Comparison of ENCODE assay signal across 1 worm cellular context in genomic region chrIV:1108030-1108429, ce11.
A peak's percentile ranks its signal among the peaks of the same experiment; 100 is the strongest.
TF ChIP-seq lines count a peak whose summit lies in the region.

No protein-coding gene starts in this region.

TF ChIP-seq in whole organism, L1 larva, 84 proteins besides CTCF, POLR2A, EP300 and RAD21 (continued from another document):
- no peak for TF ChIP-seq vab-15 (tag; optimal IDR thresholded peaks at IDR 0.05; lab: Kevin White, UChicago)
- TF ChIP-seq tbx-2 (tag; optimal IDR thresholded peaks at IDR 0.05; lab: Kevin White, UChicago) = peak; percentile 32
- peak; percentile 88 for TF ChIP-seq rnt-1 (tag; optimal IDR thresholded peaks at IDR 0.05; lab: Kevin White, UChicago)
- TF ChIP-seq C04F5.9 (tag; optimal IDR thresholded peaks at IDR 0.05; lab: Kevin White, UChicago) = peak; percentile 34
- TF ChIP-seq lin-14 (GFP tag; optimal IDR thresholded peaks at IDR 0.05; lab: Kevin White, UChicago) = peak; percentile 80
- TF ChIP-seq nhr-20 (tag; optimal IDR thresholded peaks at IDR 0.05; lab: Kevin White, UChicago) = peak; percentile 50
- peak; percentile 72 for TF ChIP-seq snu-23 (GFP tag; optimal IDR thresholded peaks at IDR 0.05; lab: Kevin White, UChicago)
